Fruit fly (Drosophila melanogaster): ENCODE measurements around the gene CG8679.

Gene CG8679

dm6 chr2L:21234388-21234984, 16.1 kb upstream of the CG8679 start:
- TF ChIP-seq gl (tag; optimal IDR thresholded peaks at IDR 0.05) = no peak
- TF ChIP-seq CG32121 (GFP tag; IDR thresholded peaks at IDR 0.05) = peak; percentile 24; the same call in 1 of the 2 replicates

- no peak for TF ChIP-seq fd96Ca (GFP tag; IDR thresholded peaks at IDR 0.05)
- TF ChIP-seq D1 (tag; optimal IDR thresholded peaks at IDR 0.05) = no peak
- TF ChIP-seq CG4496 (GFP tag; IDR thresholded peaks at IDR 0.05) = no peak
- no peak for TF ChIP-seq Pif1A (GFP tag; optimal IDR thresholded peaks at IDR 0.05)
- TF ChIP-seq CG34367 (tag; optimal IDR thresholded peaks at IDR 0.05) = no peak
- no peak for TF ChIP-seq CG9948 (tag; optimal IDR thresholded peaks at IDR 0.05)
- no peak for TF ChIP-seq Snoo (tag; optimal IDR thresholded peaks at IDR 0.05)
- TF ChIP-seq CG10348 (GFP tag; IDR thresholded peaks at IDR 0.05) = no peak
- TF ChIP-seq CG17806 (tag; optimal IDR thresholded peaks at IDR 0.05) = no peak
- TF ChIP-seq CG8159 (tag; optimal IDR thresholded peaks at IDR 0.05) = no peak
- TF ChIP-seq CG12605 (GFP tag; IDR thresholded peaks at IDR 0.05) = no peak
- no peak for TF ChIP-seq CG8301 (tag; optimal IDR thresholded peaks at IDR 0.05)
- no peak for TF ChIP-seq CG14655 (GFP tag; optimal IDR thresholded peaks at IDR 0.05)
- no peak for TF ChIP-seq CG32121 (GFP tag; IDR thresholded peaks at IDR 0.05)
- TF ChIP-seq rn (GFP tag; IDR thresholded peaks at IDR 0.05) = no peak
- no peak for TF ChIP-seq EcR (GFP tag; optimal IDR thresholded peaks at IDR 0.05)
Measured at dm6 chr2L:21233430-21233829, 15.1 kb upstream of the CG8679 start.

DNA sequence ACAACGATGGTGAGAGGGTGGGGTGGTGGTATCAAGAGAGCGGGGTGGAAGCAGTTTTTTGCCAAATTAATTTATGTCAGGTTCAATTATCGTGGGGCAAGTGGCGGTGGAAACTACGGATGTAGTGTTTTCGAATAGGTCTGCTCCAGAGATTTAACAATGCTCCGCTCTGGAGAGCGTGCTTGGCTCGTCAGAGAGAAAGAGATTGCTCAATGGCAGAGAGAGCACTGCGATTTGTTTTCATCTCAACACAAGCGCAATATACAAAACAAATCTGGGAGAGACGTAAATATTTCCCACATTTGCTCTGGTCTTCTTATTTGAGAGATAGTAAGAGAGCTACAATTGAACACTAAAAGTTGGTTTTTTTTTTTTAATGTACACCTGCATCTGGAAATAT, 3.4 kb upstream of the CG8679 start:
- no peak for TF ChIP-seq CG32121 (GFP tag; IDR thresholded peaks at IDR 0.05)
- no peak for TF ChIP-seq CG14655 (GFP tag; optimal IDR thresholded peaks at IDR 0.05)
- TF ChIP-seq CG34367 (tag; optimal IDR thresholded peaks at IDR 0.05) = no peak
- no peak for TF ChIP-seq rn (GFP tag; IDR thresholded peaks at IDR 0.05)
- no peak for TF ChIP-seq EcR (GFP tag; optimal IDR thresholded peaks at IDR 0.05)
- TF ChIP-seq Pif1B (GFP tag; optimal IDR thresholded peaks at IDR 0.05) = no peak

- TF ChIP-seq CG32121 (GFP tag; IDR thresholded peaks at IDR 0.05) (no peak), CG4496 (GFP tag; IDR thresholded peaks at IDR 0.05) (peak; percentile 18; the same call in 1 of the 3 replicates)
Measured at dm6 chr2L:21221114-21221578, 2.8 kb upstream of the CG8679 start, which contains the start of gene CG8677. CG8677 (plus strand) TSS chr2L:21221312.

dm6 chr2L:21220396-21220795, 2.1 kb upstream of the CG8679 start, which contains the start of gene Atg18b:
Atg18b (minus strand) TSS chr2L:21220572.
- TF ChIP-seq Ets98B (GFP tag; IDR thresholded peaks at IDR 0.05) = no peak
- no peak for TF ChIP-seq CG15710 (tag; optimal IDR thresholded peaks at IDR 0.05)
- TF ChIP-seq fd96Ca (GFP tag; IDR thresholded peaks at IDR 0.05) = no peak
- TF ChIP-seq CG13204 (GFP tag; optimal IDR thresholded peaks at IDR 0.05) = no peak
- TF ChIP-seq D1 (tag; optimal IDR thresholded peaks at IDR 0.05) = no peak
- TF ChIP-seq CG32121 (GFP tag; IDR thresholded peaks at IDR 0.05) = no peak
- TF ChIP-seq CG14655 (GFP tag; optimal IDR thresholded peaks at IDR 0.05) = no peak
- no peak for TF ChIP-seq CG4496 (GFP tag; IDR thresholded peaks at IDR 0.05)
- TF ChIP-seq CG12605 (GFP tag; IDR thresholded peaks at IDR 0.05) = no peak
- TF ChIP-seq EcR (GFP tag; optimal IDR thresholded peaks at IDR 0.05) = no peak
- TF ChIP-seq gl (tag; optimal IDR thresholded peaks at IDR 0.05) = no peak
- no peak for TF ChIP-seq rn (GFP tag; IDR thresholded peaks at IDR 0.05)
- TF ChIP-seq CG17806 (tag; optimal IDR thresholded peaks at IDR 0.05) = no peak

- TF ChIP-seq CG17806 (tag; optimal IDR thresholded peaks at IDR 0.05) (peak; percentile 4), D1 (tag; optimal IDR thresholded peaks at IDR 0.05) (no peak), CG8301 (tag; optimal IDR thresholded peaks at IDR 0.05) (no peak), CG32121 (GFP tag; IDR thresholded peaks at IDR 0.05) (peak; percentile 30; the same call in 1 of the 2 replicates), CG15710 (tag; optimal IDR thresholded peaks at IDR 0.05) (no peak), CG4496 (GFP tag; IDR thresholded peaks at IDR 0.05) (0 out of 3 replicates have a peak, but pooled peaks have one; percentile 40), fd96Ca (GFP tag; IDR thresholded peaks at IDR 0.05) (0 out of 3 replicates have a peak, but pooled peaks have one; percentile 69), rn (GFP tag; IDR thresholded peaks at IDR 0.05) (no peak), CG14655 (GFP tag; optimal IDR thresholded peaks at IDR 0.05) (no peak), Pif1A (GFP tag; optimal IDR thresholded peaks at IDR 0.05) (no peak), CG34367 (tag; optimal IDR thresholded peaks at IDR 0.05) (no peak), CG9948 (tag; optimal IDR thresholded peaks at IDR 0.05) (no peak), CG13204 (GFP tag; optimal IDR thresholded peaks at IDR 0.05) (no peak), Snoo (tag; optimal IDR thresholded peaks at IDR 0.05) (no peak), EcR (GFP tag; optimal IDR thresholded peaks at IDR 0.05) (peak; percentile 48), Ets98B (GFP tag; IDR thresholded peaks at IDR 0.05) (0 out of 2 replicates have a peak, but pooled peaks have one; percentile 33), gl (tag; optimal IDR thresholded peaks at IDR 0.05) (peak; percentile 39), CG12605 (GFP tag; IDR thresholded peaks at IDR 0.05) (no peak; the same call in 1 of the 2 replicates), CG10348 (GFP tag; IDR thresholded peaks at IDR 0.05) (no peak), Pif1B (GFP tag; optimal IDR thresholded peaks at IDR 0.05) (no peak), CG8159 (tag; optimal IDR thresholded peaks at IDR 0.05) (no peak)
Measured at dm6 chr2L:21219640-21220085, 1.3 kb upstream of the CG8679 start.

- TF ChIP-seq CG8301 (tag; optimal IDR thresholded peaks at IDR 0.05) = no peak
- TF ChIP-seq Pif1A (GFP tag; optimal IDR thresholded peaks at IDR 0.05) = no peak
- no peak for TF ChIP-seq CG4496 (GFP tag; IDR thresholded peaks at IDR 0.05)
- no peak for TF ChIP-seq CG14655 (GFP tag; optimal IDR thresholded peaks at IDR 0.05)
- TF ChIP-seq fd96Ca (GFP tag; IDR thresholded peaks at IDR 0.05) = no peak
- no peak for TF ChIP-seq CG12605 (GFP tag; IDR thresholded peaks at IDR 0.05)
- TF ChIP-seq CG34367 (tag; optimal IDR thresholded peaks at IDR 0.05) = no peak
- no peak for TF ChIP-seq Pif1B (GFP tag; optimal IDR thresholded peaks at IDR 0.05)
Measured at dm6 chr2L:21218912-21219246, 535 bp upstream of the CG8679 start.

Measured in whole organism, pupa.